Worm (Caenorhabditis elegans): ENCODE measurements around the gene Y71H2AL.2.
A peak's percentile ranks its signal among the peaks of the same experiment; 100 is the strongest.

DNA sequence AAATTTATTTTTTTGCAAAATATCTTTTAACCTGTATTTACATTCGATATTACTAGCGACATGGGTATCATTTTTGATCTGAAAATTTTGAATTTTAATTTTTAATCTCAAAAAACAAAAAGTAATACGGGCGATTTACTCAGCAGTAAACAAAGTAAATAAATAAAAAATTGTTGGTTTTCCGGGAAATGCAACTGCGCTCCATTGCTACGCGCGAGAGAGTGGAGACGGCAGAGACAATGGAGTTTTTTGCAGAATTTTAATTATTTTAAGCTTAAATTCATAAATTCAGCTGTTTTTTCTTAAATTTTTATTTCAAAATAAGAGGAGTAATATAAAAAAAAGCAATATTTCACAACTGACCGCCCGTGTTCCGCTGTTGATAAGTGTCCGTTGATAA is 12.6 kb downstream of the Y71H2AL.2 start, which contains the start of gene slc-30A9:
- TF ChIP-seq Y67H2A.10 (GFP tag; conservative IDR thresholded peaks at IDR 0.05) (no peak), ama-1 (optimal IDR thresholded peaks at IDR 0.05) (no peak), ama-1 (GFP tag; optimal IDR thresholded peaks at IDR 0.05) (no peak), unc-62 (GFP tag; optimal IDR thresholded peaks at IDR 0.05) (no peak), F49E8.2 (tag; optimal IDR thresholded peaks at IDR 0.05; ENCODE audit: insufficient read depth) (no peak), nhr-27 (tag; optimal IDR thresholded peaks at IDR 0.05) (no peak), dpl-1 (GFP tag; optimal IDR thresholded peaks at IDR 0.05) (no peak), pha-4 (tag; optimal IDR thresholded peaks at IDR 0.05) (no peak), mxl-1 (tag; optimal IDR thresholded peaks at IDR 0.05) (no peak), unc-130 (GFP tag; optimal IDR thresholded peaks at IDR 0.05) (no peak), somi-1 (GFP tag; optimal IDR thresholded peaks at IDR 0.05) (no peak), F39B2.1 (GFP tag; IDR thresholded peaks at IDR 0.05) (no peak), lag-1 (GFP tag; IDR thresholded peaks at IDR 0.05) (no peak), F33H1.4 (GFP tag; IDR thresholded peaks at IDR 0.05) (peak; percentile 54; the same call in 1 of the 2 replicates), nfya-1 (tag; optimal IDR thresholded peaks at IDR 0.05; ENCODE audit: borderline replicate concordance, insufficient read depth) (no peak)
